Fruit fly (Drosophila melanogaster) whole organism, embryonic: ENCODE measurements around the gene Sem1.

Experiments used
- CG10147 ChIP-seq: fragments of 200-800 bp; sonication (Bioruptor generic); optimal IDR thresholded peaks from 2 replicates; lab custom pipeline; 2019; ENCODE audit warnings: missing biosample characterization, mild to moderate bottlenecking, missing genetic modification characterization, moderate library complexity
- CG11504 ChIP-seq: fragments of 200-800 bp; sonication (Bioruptor generic); optimal IDR thresholded peaks from 3 replicates; lab custom pipeline; 2019; ENCODE audit warnings: missing biosample characterization, mild to moderate bottlenecking, missing genetic modification characterization, moderate library complexity
- CG12391 ChIP-seq: fragments of 200-800 bp; sonication (Bioruptor generic); optimal IDR thresholded peaks from 3 replicates; lab custom pipeline; 2018; ENCODE audit warnings: missing biosample characterization, mild to moderate bottlenecking, missing genetic modification characterization, moderate library complexity
- CG15269 ChIP-seq: fragments of 200-800 bp; sonication (Bioruptor generic); optimal IDR thresholded peaks from 2 replicates; lab custom pipeline; 2018; ENCODE audit warnings: missing biosample characterization, mild to moderate bottlenecking, missing genetic modification characterization, moderate library complexity
- CG1529 ChIP-seq: fragments of 200-800 bp; sonication (Bioruptor generic); optimal IDR thresholded peaks from 3 replicates; lab custom pipeline; 2018; ENCODE audit warnings: missing biosample characterization, missing genetic modification characterization
- CG15479 ChIP-seq: fragments of 200-800 bp; sonication (Bioruptor generic); optimal IDR thresholded peaks from 3 replicates; lab custom pipeline; 2019; ENCODE audit warnings: missing biosample characterization, mild to moderate bottlenecking, missing genetic modification characterization, moderate library complexity
- CG1603 ChIP-seq: fragments of 200-800 bp; sonication (Bioruptor generic); optimal IDR thresholded peaks from 2 replicates; lab custom pipeline; 2019; ENCODE audit warnings: missing biosample characterization, mild to moderate bottlenecking, missing genetic modification characterization, moderate library complexity
- CG16813 ChIP-seq: fragments of 200-800 bp; sonication (Bioruptor generic); IDR thresholded peaks from 3 replicates; pipeline ENCODE4 v1.3.6; 2022; ENCODE audit warnings: missing biosample characterization, missing genetic modification characterization; ENCODE audit not compliant: partially characterized antibody
- CG17328 ChIP-seq: fragments of 200-800 bp; sonication (Bioruptor generic); IDR thresholded peaks from 2 replicates; pipeline ENCODE4 v1.3.6; 2022; ENCODE audit warnings: missing biosample characterization, missing genetic modification characterization
- CG18476 ChIP-seq: fragments of 200-800 bp; sonication (Bioruptor generic); optimal IDR thresholded peaks from 2 replicates; lab custom pipeline; 2016; ENCODE audit warnings: missing biosample characterization, mild to moderate bottlenecking, missing genetic modification characterization
- CG18599 ChIP-seq: fragments of 200-800 bp; sonication (Bioruptor generic); optimal IDR thresholded peaks from 3 replicates; lab custom pipeline; 2017; ENCODE audit warnings: missing biosample characterization, missing genetic modification characterization, mild to moderate bottlenecking, moderate library complexity, missing genetic modification reagents
- CG18619 ChIP-seq: fragments of 200-800 bp; sonication (Bioruptor generic); optimal IDR thresholded peaks from 3 replicates; lab custom pipeline; 2017; ENCODE audit warnings: missing biosample characterization, mild to moderate bottlenecking, missing genetic modification characterization
- CG2712 ChIP-seq: fragments of 200-800 bp; optimal IDR thresholded peaks from 3 replicates; lab custom pipeline; 2019; ENCODE audit warnings: missing biosample characterization, mild to moderate bottlenecking, missing genetic modification characterization, moderate library complexity
- CG30020 ChIP-seq: fragments of 200-800 bp; optimal IDR thresholded peaks from 2 replicates; lab custom pipeline; 2019; ENCODE audit warnings: missing biosample characterization, mild to moderate bottlenecking, missing genetic modification characterization, moderate library complexity
- CG3407 ChIP-seq: fragments of 200-800 bp; sonication (Bioruptor generic); optimal IDR thresholded peaks from 2 replicates; lab custom pipeline; 2018; ENCODE audit warnings: missing biosample characterization, mild to moderate bottlenecking, missing genetic modification characterization
- CG4404 ChIP-seq: fragments of 200-800 bp; sonication (Bioruptor generic); IDR thresholded peaks from 2 replicates; pipeline ENCODE4 v1.3.6; 2022; ENCODE audit warnings: missing biosample characterization, missing genetic modification characterization
- CG8478 ChIP-seq: fragments of >200 bp; optimal IDR thresholded peaks from 2 replicates; lab custom pipeline; 2018
- Dek ChIP-seq: fragments of 200-800 bp; sonication (Bioruptor generic); optimal IDR thresholded peaks from 3 replicates; lab custom pipeline; 2019; ENCODE audit warnings: missing biosample characterization, mild to moderate bottlenecking, missing genetic modification characterization, moderate library complexity
- Doc2 ChIP-seq: fragments of 200-800 bp; sonication (Bioruptor generic); IDR thresholded peaks from 2 replicates; pipeline ENCODE4 v1.3.6; 2022; ENCODE audit warnings: missing biosample characterization, missing genetic modification characterization
- Drgx ChIP-seq: fragments of 200-800 bp; sonication (Bioruptor generic); IDR thresholded peaks from 2 replicates; pipeline ENCODE4 v1.3.6; 2022; ENCODE audit warnings: missing biosample characterization, missing genetic modification characterization
- Lhr ChIP-seq: fragments of 200-800 bp; sonication (Bioruptor generic); optimal IDR thresholded peaks from 3 replicates; lab custom pipeline; 2017; ENCODE audit warnings: mild to moderate bottlenecking, missing biosample characterization, missing genetic modification reagents, missing genetic modification characterization
- Med ChIP-seq: fragments of 200-800 bp; sonication (Bioruptor generic); peaks from one replicate; lab custom pipeline; 2016; ENCODE audit warnings: missing biosample characterization, missing genetic modification characterization, mild to moderate bottlenecking, inconsistent platforms, moderate library complexity
- NfI ChIP-seq: fragments of 200-800 bp; sonication (Bioruptor generic); optimal IDR thresholded peaks from 3 replicates; lab custom pipeline; 2018; ENCODE audit warnings: missing biosample characterization, mild to moderate bottlenecking, missing genetic modification characterization, moderate library complexity
- Scr ChIP-seq: fragments of 200-800 bp; sonication (Bioruptor generic); IDR thresholded peaks from 2 replicates; pipeline ENCODE4 v1.3.6; 2022; ENCODE audit warnings: missing biosample characterization, missing genetic modification characterization; ENCODE audit not compliant: partially characterized antibody
- Sin3A ChIP-seq: fragments of >200 bp; optimal IDR thresholded peaks from 2 replicates; lab custom pipeline; 2018
- Sox102F ChIP-seq: fragments of 200-800 bp; sonication (Bioruptor generic); optimal IDR thresholded peaks from 2 replicates; lab custom pipeline; 2018; ENCODE audit warnings: missing biosample characterization, mild to moderate bottlenecking, missing genetic modification characterization, moderate library complexity
- Xbp1 ChIP-seq: fragments of 200-800 bp; sonication (Bioruptor generic); optimal IDR thresholded peaks from 3 replicates; lab custom pipeline; 2016; ENCODE audit warnings: missing biosample characterization, mild to moderate bottlenecking, missing genetic modification characterization
- Xrp1 ChIP-seq: fragments of 200-800 bp; sonication (Bioruptor generic); IDR thresholded peaks from 2 replicates; pipeline ENCODE4 v1.3.6; 2022; ENCODE audit warnings: missing biosample characterization, missing genetic modification characterization
- al ChIP-seq: fragments of 200-800 bp; sonication (Bioruptor generic); IDR thresholded peaks from 2 replicates; pipeline ENCODE4 v1.3.6; 2022; ENCODE audit warnings: missing biosample characterization, missing genetic modification characterization
- bsh ChIP-seq, 2 experiments: fragments of 200-800 bp; sonication (Bioruptor generic); optimal IDR thresholded peaks; 2 replicates each; lab custom pipeline; 2017 to 2018; ENCODE audit warnings: mild to moderate bottlenecking in 2 of 2, missing biosample characterization in 2 of 2, missing genetic modification characterization in 2 of 2, moderate library complexity in 1 of 2
- danr ChIP-seq: fragments of 200-800 bp; sonication (Bioruptor generic); IDR thresholded peaks from 2 replicates; pipeline ENCODE4 v1.3.6; 2022; ENCODE audit warnings: missing biosample characterization, missing genetic modification characterization
- dati ChIP-seq: fragments of 200-800 bp; sonication (Bioruptor generic); IDR thresholded peaks from 2 replicates; pipeline ENCODE4 v1.3.6; 2022; ENCODE audit warnings: missing biosample characterization, missing genetic modification characterization
- dmrt11E ChIP-seq: fragments of 200-800 bp; sonication (Bioruptor generic); optimal IDR thresholded peaks from 3 replicates; lab custom pipeline; 2018; ENCODE audit warnings: missing biosample characterization, mild to moderate bottlenecking, missing genetic modification characterization, moderate library complexity
- dpn ChIP-seq, 2 experiments: fragments of 200-800 bp; sonication (Bioruptor generic); optimal IDR thresholded peaks; 3 replicates each; lab custom pipeline; 2016; ENCODE audit warnings: missing biosample characterization in 2 of 2, missing genetic modification characterization in 2 of 2
- esg ChIP-seq: fragments of 200-800 bp; sonication (Bioruptor generic); conservative IDR thresholded peaks from 2 replicates; pipeline ENCODE4 v1.3.6; 2022; ENCODE audit warnings: missing biosample characterization, missing genetic modification characterization
- ewg ChIP-seq: fragments of 200-800 bp; sonication (Bioruptor generic); optimal IDR thresholded peaks from 3 replicates; lab custom pipeline; 2017; ENCODE audit warnings: mild to moderate bottlenecking, missing biosample characterization, missing genetic modification reagents, missing genetic modification characterization
- exex ChIP-seq: fragments of 200-800 bp; sonication (Bioruptor generic); optimal IDR thresholded peaks from 4 replicates; lab custom pipeline; 2018; ENCODE audit warnings: missing biosample characterization, mild to moderate bottlenecking, missing genetic modification characterization, moderate library complexity
- ftz-f1 ChIP-seq: fragments of 200-800 bp; sonication (Bioruptor generic); optimal IDR thresholded peaks from 2 replicates; lab custom pipeline; 2016; ENCODE audit warnings: missing biosample characterization, missing genetic modification characterization
- gem ChIP-seq: fragments of 200-800 bp; sonication (Bioruptor generic); optimal IDR thresholded peaks from 2 replicates; lab custom pipeline; 2019; ENCODE audit warnings: missing biosample characterization, mild to moderate bottlenecking, missing genetic modification characterization, moderate library complexity
- gsb ChIP-seq: fragments of 200-800 bp; sonication (Bioruptor generic); IDR thresholded peaks from 2 replicates; pipeline ENCODE4 v1.3.6; 2022; ENCODE audit warnings: missing biosample characterization, missing genetic modification characterization
- hth ChIP-seq: fragments of >200 bp; optimal IDR thresholded peaks from 2 replicates; lab custom pipeline; 2017; ENCODE audit warnings: inconsistent platforms
- nom ChIP-seq: fragments of 200-800 bp; sonication (Bioruptor generic); optimal IDR thresholded peaks from 2 replicates; lab custom pipeline; 2017; ENCODE audit warnings: missing biosample characterization, missing genetic modification characterization, mild to moderate bottlenecking, moderate library complexity, missing genetic modification reagents
- pan ChIP-seq, 4 experiments: fragments of >200 bp in 3 of 4; fragments of 200-800 bp in 1 of 4; sonication (Bioruptor generic) in 1 of 4; optimal IDR thresholded peaks in 3 of 4; IDR thresholded peaks in 1 of 4; 2 replicates each; pipeline versions ENCODE4 v1.3.6 to Lab custom; 2017 to 2022; ENCODE audit warnings: missing biosample characterization in 2 of 4, missing genetic modification characterization in 2 of 4, mixed read lengths in 1 of 4
- phol ChIP-seq: fragments of 200-800 bp; sonication (Bioruptor generic); optimal IDR thresholded peaks from 3 replicates; lab custom pipeline; 2018; ENCODE audit warnings: missing biosample characterization, mild to moderate bottlenecking, missing genetic modification characterization, moderate library complexity
- row ChIP-seq: fragments of 200-800 bp; sonication (Bioruptor generic); IDR thresholded peaks from 3 replicates; pipeline ENCODE4 v1.3.6; 2022; ENCODE audit warnings: missing biosample characterization, missing genetic modification characterization
- run ChIP-seq: fragments of 200-800 bp; sonication (Bioruptor generic); optimal IDR thresholded peaks from 3 replicates; lab custom pipeline; 2018; ENCODE audit warnings: missing biosample characterization, mild to moderate bottlenecking, missing genetic modification characterization
- sens ChIP-seq: fragments of 200-800 bp; sonication (Bioruptor generic); peaks from one replicate; lab custom pipeline; 2016; ENCODE audit warnings: missing biosample characterization, missing genetic modification characterization
- stc ChIP-seq: fragments of 200-800 bp; sonication (Bioruptor generic); IDR thresholded peaks from 2 replicates; pipeline ENCODE4 v1.3.6; 2022; ENCODE audit warnings: missing biosample characterization, missing genetic modification characterization
- zfh1 ChIP-seq: fragments of 200-800 bp; sonication (Bioruptor generic); IDR thresholded peaks from 3 replicates; pipeline ENCODE4 v1.3.6; 2022; ENCODE audit warnings: missing biosample characterization, missing genetic modification characterization

The Sem1 gene

DNA sequence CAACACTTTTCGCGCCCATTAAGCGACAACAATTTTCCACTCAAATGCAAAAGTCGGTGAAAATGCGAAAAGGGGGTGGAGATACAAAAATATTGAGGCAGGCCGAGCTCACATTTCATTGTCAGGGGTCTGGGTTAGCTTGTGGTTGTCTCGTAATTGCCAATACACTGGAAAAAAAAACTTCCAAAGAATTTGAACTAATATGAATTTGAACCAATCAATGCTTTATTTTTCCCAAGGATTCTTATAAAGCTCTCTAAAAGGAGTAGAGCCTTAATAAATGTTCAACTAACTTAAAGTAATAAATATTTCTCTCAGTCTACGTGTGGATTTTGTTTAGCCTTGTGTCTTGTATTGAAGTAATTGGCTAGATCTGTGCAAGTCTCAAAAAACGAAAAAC is 9.2 kb downstream of the Sem1 start (continued):
- TF ChIP-seq CG3407: no peak
- TF ChIP-seq Sin3A (lab: Kevin White, UChicago): no peak
- no peak for TF ChIP-seq CG8478
- TF ChIP-seq CG15269 (tag; lab: Kevin White, UChicago): peak; percentile 29
- no peak for TF ChIP-seq dati
- no peak for TF ChIP-seq NfI (GFP tag; lab: Kevin White, UChicago)
- TF ChIP-seq Lhr: no peak
- TF ChIP-seq run: no peak
- TF ChIP-seq CG15479: no peak
- TF ChIP-seq phol (tag; lab: Kevin White, UChicago): peak; percentile 37
- TF ChIP-seq CG17328 (GFP tag; lab: Robert Waterston, UW): peak; percentile 57
- TF ChIP-seq CG30020 (tag; lab: Kevin White, UChicago): no peak
- TF ChIP-seq CG18619 (GFP tag; lab: Kevin White, UChicago): no peak
- no peak for TF ChIP-seq CG1529 (GFP tag; lab: Kevin White, UChicago)
- TF ChIP-seq Scr (GFP tag; lab: Robert Waterston, UW): no peak
- TF ChIP-seq al (GFP tag; lab: Robert Waterston, UW): no peak
- TF ChIP-seq ewg: no peak
- TF ChIP-seq CG10147 (GFP tag; lab: Kevin White, UChicago): no peak
- TF ChIP-seq, all 482 proteins: peak for 79

DNA sequence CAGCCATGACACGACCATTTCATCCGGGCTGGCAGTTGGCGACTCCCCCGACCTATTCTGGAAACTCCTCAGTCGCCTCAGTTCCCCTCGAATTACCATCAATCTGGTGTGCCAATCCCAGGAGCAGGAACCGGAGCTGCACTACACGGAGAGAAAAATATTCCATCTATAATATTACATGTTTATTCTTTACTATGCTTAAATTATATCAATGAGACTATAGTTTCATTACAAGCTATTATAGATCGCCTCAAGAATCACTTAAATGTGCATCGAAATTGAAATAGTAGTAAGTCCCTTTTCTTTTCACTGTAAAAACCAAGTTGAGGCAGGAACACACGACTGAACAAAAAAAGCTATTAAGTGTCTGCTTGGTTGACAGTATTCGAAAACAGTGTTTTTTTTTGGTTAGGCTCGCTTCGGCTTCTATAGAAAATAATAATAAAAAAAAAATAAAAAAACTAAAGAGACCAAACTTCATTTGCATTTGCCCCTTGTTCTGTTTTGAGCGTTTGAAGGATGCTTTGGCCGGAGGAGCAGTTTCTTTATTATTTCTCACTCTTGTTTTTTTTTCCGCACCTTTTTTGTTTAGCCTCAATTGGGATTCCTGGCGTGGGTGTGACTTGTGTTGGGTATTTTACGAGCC is 12.4 kb downstream of the Sem1 start:
- TF ChIP-seq exex (tag; lab: Kevin White, UChicago) (no peak), CG16813 (no peak), gsb (GFP tag; lab: Robert Waterston, UW) (no peak), hth (lab: Kevin White, UChicago) (no peak), esg (GFP tag; lab: Robert Waterston, UW) (no peak), dpn (GFP tag; optimal IDR thresholded peaks at IDR 0.05; lab: Kevin White, UChicago) (peak in 1 of 2 experiments; percentile 2), stc (GFP tag; lab: Robert Waterston, UW) (no peak), bsh (GFP tag; optimal IDR thresholded peaks at IDR 0.05; lab: Kevin White, UChicago) (peak; percentile 19 to 61), dmrt11E (peak; percentile 25), nom (GFP tag; lab: Kevin White, UChicago) (peak; percentile 80), pan (optimal IDR thresholded peaks at IDR 0.05; lab: Kevin White, UChicago) (no peak), pan (GFP tag; optimal IDR thresholded peaks at IDR 0.05 in 1 of 2, IDR thresholded peaks at IDR 0.05 in 1 of 2) (peak in 1 of 2 experiments; percentile 24), sens (GFP tag; lab: Kevin White, UChicago) (peak; percentile 75), CG2712 (tag; lab: Kevin White, UChicago) (peak; percentile 18), CG12391 (peak; percentile 15), CG17328 (GFP tag; lab: Robert Waterston, UW) (0 out of 2 replicates have a peak, but pooled peaks have one; percentile 37), CG4404 (0 out of 2 replicates have a peak, but pooled peaks have one; percentile 11), row (0 out of 3 replicates have a peak, but pooled peaks have one; percentile 34), gem (peak; percentile 34), CG18599 (GFP tag; lab: Kevin White, UChicago) (peak; percentile 16), CG1603 (tag; lab: Kevin White, UChicago) (peak; percentile 23), Sox102F (GFP tag; lab: Kevin White, UChicago) (peak; percentile 10), zfh1 (GFP tag; lab: Robert Waterston, UW) (0 out of 3 replicates have a peak, but pooled peaks have one; percentile 35), CG18476 (GFP tag; lab: Kevin White, UChicago) (no peak), Xbp1 (GFP tag; lab: Kevin White, UChicago) (peak; percentile 2), Xrp1 (GFP tag; lab: Robert Waterston, UW) (peak; percentile 42; the same call in 1 of the 2 replicates), danr (GFP tag; lab: Robert Waterston, UW) (no peak), ftz-f1 (GFP tag; lab: Kevin White, UChicago) (no peak), Doc2 (GFP tag; lab: Robert Waterston, UW) (no peak), Med (GFP tag; lab: Kevin White, UChicago) (peak; percentile 55), Dek (tag; lab: Kevin White, UChicago) (no peak), Drgx (peak; percentile 72), CG11504 (peak; percentile 11)
